Worm (Caenorhabditis elegans) whole organism, young adult: ENCODE results near the gene srv-15.
"Not testable (repeated sequence)": the region's sequence is repeated elsewhere in the genome, so short reads cannot be mapped to it uniquely, and the experiment has no call there.

Experiments used
- B0019.2 ChIP-seq: fragments of 200-800 bp; sonication (Bioruptor generic); conservative IDR thresholded peaks from 2 replicates; pipeline ENCODE4 v1.3.6; 2022; ENCODE audit warnings: missing genetic modification reagents, missing genetic modification characterization, missing compliant biosample characterization
- C06A6.2 ChIP-seq: fragments of 200-800 bp; sonication (Bioruptor generic); conservative IDR thresholded peaks from 2 replicates; pipeline ENCODE4 v1.3.6; 2022; ENCODE audit warnings: missing genetic modification characterization, missing compliant biosample characterization
- C17E4.6 ChIP-seq: fragments of 200-800 bp; sonication (Bioruptor generic); IDR thresholded peaks from 2 replicates; pipeline ENCODE4 v1.3.6; 2022; ENCODE audit warnings: missing genetic modification reagents, missing genetic modification characterization, missing compliant biosample characterization
- D2030.7 ChIP-seq: fragments of 200-800 bp; sonication (Bioruptor generic); IDR thresholded peaks from 2 replicates; pipeline ENCODE4 v1.3.6; 2022; ENCODE audit warnings: missing genetic modification reagents, missing genetic modification characterization, missing compliant biosample characterization
- F33H1.4 ChIP-seq: fragments of 200-800 bp; sonication (Bioruptor generic); IDR thresholded peaks from 2 replicates; pipeline ENCODE4 v1.3.6; 2022; ENCODE audit warnings: missing genetic modification reagents, missing genetic modification characterization, missing compliant biosample characterization
- F37B4.10 ChIP-seq: fragments of 200-800 bp; sonication (Bioruptor generic); IDR thresholded peaks from 2 replicates; pipeline ENCODE4 v1.3.6; 2022; ENCODE audit warnings: missing genetic modification characterization, missing compliant biosample characterization
- F39B2.1 ChIP-seq: fragments of 200-800 bp; sonication (Bioruptor generic); IDR thresholded peaks from 2 replicates; pipeline ENCODE4 v1.3.6; 2022; ENCODE audit warnings: missing genetic modification reagents, missing genetic modification characterization, missing compliant biosample characterization
- Y53F4B.3 ChIP-seq: fragments of 200-800 bp; sonication (Bioruptor generic); IDR thresholded peaks from 2 replicates; pipeline ENCODE4 v1.3.6; 2022; ENCODE audit warnings: missing genetic modification reagents, missing genetic modification characterization, missing compliant biosample characterization
- Y53G8AR.9 ChIP-seq: fragments of 200-800 bp; sonication (Bioruptor generic); conservative IDR thresholded peaks from 2 replicates; pipeline ENCODE4 v1.3.6; 2022; ENCODE audit warnings: missing genetic modification reagents, missing genetic modification characterization, missing compliant biosample characterization
- Y56A3A.18 ChIP-seq: fragments of 200-800 bp; sonication (Bioruptor generic); IDR thresholded peaks from 2 replicates; pipeline ENCODE4 v1.3.6; 2022; ENCODE audit warnings: missing genetic modification reagents, missing genetic modification characterization, missing compliant biosample characterization
- Y67H2A.10 ChIP-seq: fragments of 200-800 bp; sonication (Bioruptor generic); conservative IDR thresholded peaks from 2 replicates; pipeline ENCODE4 v1.3.6; 2022; ENCODE audit warnings: missing genetic modification reagents, missing genetic modification characterization, missing compliant biosample characterization
- Y79H2A.3 ChIP-seq: fragments of 200-800 bp; sonication (Bioruptor generic); conservative IDR thresholded peaks from 2 replicates; pipeline ENCODE4 v1.3.6; 2022; ENCODE audit warnings: missing genetic modification reagents, missing genetic modification characterization, missing compliant biosample characterization
- Y95B8A.8 ChIP-seq: fragments of 200-800 bp; sonication (Bioruptor generic); IDR thresholded peaks from 2 replicates; pipeline ENCODE4 v1.3.6; 2022; ENCODE audit warnings: missing genetic modification reagents, missing genetic modification characterization, missing compliant biosample characterization
- aptf-2 ChIP-seq: fragments of 200-800 bp; sonication (Bioruptor generic); conservative IDR thresholded peaks from 2 replicates; pipeline ENCODE4 v1.3.6; 2022; ENCODE audit warnings: missing genetic modification reagents, missing genetic modification characterization, missing compliant biosample characterization
- attf-3 ChIP-seq: fragments of 200-800 bp; sonication (Bioruptor generic); conservative IDR thresholded peaks from 2 replicates; pipeline ENCODE4 v1.3.6; 2022; ENCODE audit warnings: missing genetic modification reagents, missing genetic modification characterization, missing compliant biosample characterization
- attf-6 ChIP-seq: fragments of 200-800 bp; sonication (Bioruptor generic); IDR thresholded peaks from 2 replicates; pipeline ENCODE4 v1.3.6; 2022; ENCODE audit warnings: missing genetic modification reagents, missing genetic modification characterization, missing compliant biosample characterization
- bed-1 ChIP-seq: fragments of 200-800 bp; sonication (Bioruptor generic); IDR thresholded peaks from 2 replicates; pipeline ENCODE4 v1.3.6; 2022; ENCODE audit warnings: missing genetic modification reagents, missing genetic modification characterization, missing compliant biosample characterization
- cebp-1 ChIP-seq, 2 experiments: fragments of 200-800 bp in 1 of 2; sonication (Bioruptor generic) in 1 of 2; sonication (generic microtip) in 1 of 2; IDR thresholded peaks in 1 of 2; optimal IDR thresholded peaks in 1 of 2; 2 replicates each; pipeline versions ENCODE4 v1.3.6 to Lab custom; 2017 to 2022; ENCODE audit warnings: missing compliant biosample characterization in 2 of 2, missing genetic modification characterization in 2 of 2, mild to moderate bottlenecking in 1 of 2, missing genetic modification reagents in 1 of 2, moderate library complexity in 1 of 2
- cebp-2 ChIP-seq: fragments of 200-800 bp; sonication (Bioruptor generic); IDR thresholded peaks from 2 replicates; pipeline ENCODE4 v1.3.6; 2022; ENCODE audit warnings: missing genetic modification characterization, missing compliant biosample characterization
- ceh-100 ChIP-seq: fragments of 200-800 bp; sonication (Bioruptor generic); IDR thresholded peaks from 2 replicates; pipeline ENCODE4 v1.3.6; 2022; ENCODE audit warnings: missing genetic modification reagents, missing genetic modification characterization, missing compliant biosample characterization
- ceh-40 ChIP-seq: fragments of 200-800 bp; sonication (Bioruptor generic); IDR thresholded peaks from 2 replicates; pipeline ENCODE4 v1.3.6; 2022; ENCODE audit warnings: missing genetic modification characterization, missing compliant biosample characterization
- ceh-58 ChIP-seq: fragments of 200-800 bp; sonication (Bioruptor generic); IDR thresholded peaks from 2 replicates; pipeline ENCODE4 v1.3.6; 2022; ENCODE audit warnings: missing genetic modification characterization, missing compliant biosample characterization
- ceh-91 ChIP-seq: fragments of 200-800 bp; sonication (Bioruptor generic); IDR thresholded peaks from 2 replicates; pipeline ENCODE4 v1.3.6; 2022; ENCODE audit warnings: missing genetic modification reagents, missing genetic modification characterization, missing compliant biosample characterization
- dox-1 ChIP-seq: fragments of 200-800 bp; sonication (Bioruptor generic); IDR thresholded peaks from 2 replicates; pipeline ENCODE4 v1.3.6; 2022; ENCODE audit warnings: missing genetic modification reagents, missing genetic modification characterization, missing compliant biosample characterization
- egl-18 ChIP-seq: fragments of 200-800 bp; sonication (Bioruptor generic); IDR thresholded peaks from 2 replicates; pipeline ENCODE4 v1.3.6; 2022; ENCODE audit warnings: missing genetic modification reagents, missing genetic modification characterization, missing compliant biosample characterization
- egl-44 ChIP-seq: fragments of 200-800 bp; sonication (Bioruptor generic); IDR thresholded peaks from 2 replicates; pipeline ENCODE4 v1.3.6; 2022; ENCODE audit warnings: missing genetic modification reagents, missing genetic modification characterization, missing compliant biosample characterization
- egrh-3 ChIP-seq: fragments of 200-800 bp; sonication (Bioruptor generic); IDR thresholded peaks from 2 replicates; pipeline ENCODE4 v1.3.6; 2022; ENCODE audit warnings: missing genetic modification reagents, missing genetic modification characterization, missing compliant biosample characterization
- ekl-4 ChIP-seq: fragments of 200-800 bp; sonication (Bioruptor generic); IDR thresholded peaks from 2 replicates; pipeline ENCODE4 v1.3.6; 2022; ENCODE audit warnings: missing genetic modification reagents, missing genetic modification characterization, missing compliant biosample characterization
- hmg-20 ChIP-seq: fragments of 200-800 bp; sonication (Bioruptor generic); IDR thresholded peaks from 2 replicates; pipeline ENCODE4 v1.3.6; 2022; ENCODE audit warnings: missing genetic modification reagents, missing genetic modification characterization, missing compliant biosample characterization
- hsf-1 ChIP-seq: fragments of 200-800 bp; sonication (Bioruptor generic); IDR thresholded peaks from 2 replicates; pipeline ENCODE4 v1.3.6; 2022; ENCODE audit warnings: missing genetic modification reagents, missing genetic modification characterization, missing compliant biosample characterization
- let-526 ChIP-seq: fragments of 200-800 bp; sonication (Bioruptor generic); IDR thresholded peaks from 2 replicates; pipeline ENCODE4 v1.3.6; 2022; ENCODE audit warnings: missing genetic modification reagents, missing genetic modification characterization, missing compliant biosample characterization
- madf-3 ChIP-seq: fragments of 200-800 bp; sonication (Bioruptor generic); IDR thresholded peaks from 2 replicates; pipeline ENCODE4 v1.3.6; 2022; ENCODE audit warnings: missing genetic modification reagents, missing genetic modification characterization, missing compliant biosample characterization
- madf-6 ChIP-seq: fragments of 200-800 bp; sonication (Bioruptor generic); IDR thresholded peaks from 2 replicates; pipeline ENCODE4 v1.3.6; 2022; ENCODE audit warnings: missing genetic modification reagents, missing genetic modification characterization, missing compliant biosample characterization
- madf-8 ChIP-seq: fragments of 200-800 bp; sonication (Bioruptor generic); conservative IDR thresholded peaks from 2 replicates; pipeline ENCODE4 v1.3.6; 2022; ENCODE audit warnings: missing genetic modification reagents, missing genetic modification characterization, missing compliant biosample characterization
- nfya-2 ChIP-seq: fragments of 200-800 bp; sonication (Bioruptor generic); IDR thresholded peaks from 2 replicates; pipeline ENCODE4 v1.3.6; 2022; ENCODE audit warnings: missing genetic modification reagents, missing genetic modification characterization, missing compliant biosample characterization
- nfyb-1 ChIP-seq: fragments of 200-800 bp; sonication (Bioruptor generic); IDR thresholded peaks from 2 replicates; pipeline ENCODE4 v1.3.6; 2022; ENCODE audit warnings: missing genetic modification reagents, missing genetic modification characterization, missing compliant biosample characterization
- pbrm-1 ChIP-seq: fragments of 200-800 bp; sonication (Bioruptor generic); IDR thresholded peaks from 2 replicates; pipeline ENCODE4 v1.3.6; 2022; ENCODE audit warnings: missing genetic modification reagents, missing genetic modification characterization, missing compliant biosample characterization
- rcor-1 ChIP-seq: fragments of 200-800 bp; sonication (Bioruptor generic); IDR thresholded peaks from 2 replicates; pipeline ENCODE4 v1.3.6; 2022; ENCODE audit warnings: missing genetic modification reagents, missing genetic modification characterization, missing compliant biosample characterization
- ztf-25 ChIP-seq: fragments of 200-800 bp; sonication (Bioruptor generic); IDR thresholded peaks from 2 replicates; pipeline ENCODE4 v1.3.6; 2022; ENCODE audit warnings: missing genetic modification reagents, missing genetic modification characterization, missing compliant biosample characterization
- ztf-6 ChIP-seq: fragments of 200-800 bp; sonication (Bioruptor generic); IDR thresholded peaks from 2 replicates; pipeline ENCODE4 v1.3.6; 2022; ENCODE audit warnings: missing genetic modification reagents, missing genetic modification characterization, missing compliant biosample characterization

srv-15 gene

DNA sequence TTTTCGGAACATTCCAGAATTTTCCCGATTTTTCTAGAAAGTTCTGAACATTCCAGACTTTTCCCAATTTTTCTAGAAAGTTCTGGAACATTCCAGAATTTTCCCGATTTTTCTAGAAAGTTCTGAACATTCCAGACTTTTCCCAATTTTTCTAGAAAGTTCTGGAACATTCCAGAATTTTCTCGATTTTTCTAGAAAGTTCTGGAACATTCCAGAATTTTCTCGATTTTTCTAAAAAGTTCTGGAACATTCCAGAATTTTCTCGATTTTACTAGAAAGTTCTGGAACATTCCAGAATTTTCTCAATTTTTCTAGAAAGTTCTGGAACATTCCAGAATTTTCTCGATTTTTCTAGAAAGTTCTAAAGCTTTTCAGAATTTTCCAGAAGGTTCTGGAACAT is 10.5 kb upstream of the srv-15 start:
- TF ChIP-seq B0019.2 (peak; percentile 99), ceh-40 (GFP tag; lab: Robert Waterston, UW) (peak; percentile 98), hsf-1 (GFP tag; lab: Robert Waterston, UW) (peak; percentile 100), F33H1.4 (GFP tag; lab: Robert Waterston, UW) (peak; percentile 71), D2030.7 (GFP tag; lab: Robert Waterston, UW) (peak; percentile 100), madf-3 (GFP tag; lab: Robert Waterston, UW) (peak; percentile 96), Y95B8A.8 (peak; percentile 98), pbrm-1 (GFP tag; lab: Robert Waterston, UW) (peak; percentile 97), F37B4.10 (GFP tag; lab: Robert Waterston, UW) (0 out of 2 replicates have a peak, but pooled peaks have one; percentile 90), C17E4.6 (GFP tag; lab: Robert Waterston, UW) (peak; percentile 97), Y56A3A.18 (GFP tag; lab: Robert Waterston, UW) (peak; percentile 100), attf-3 (peak; percentile 81), F39B2.1 (peak; percentile 97), C06A6.2 (GFP tag; lab: Robert Waterston, UW) (peak; percentile 86; the same call in 1 of the 2 replicates), madf-6 (GFP tag; lab: Robert Waterston, UW) (peak; percentile 93), hmg-20 (GFP tag; lab: Robert Waterston, UW) (peak; percentile 83; the same call in 1 of the 2 replicates), ceh-58 (GFP tag; lab: Robert Waterston, UW) (peak; percentile 100; the same call in 1 of the 2 replicates), ztf-25 (GFP tag; lab: Robert Waterston, UW) (peak; percentile 97), madf-8 (GFP tag; lab: Robert Waterston, UW) (peak; percentile 85), nfyb-1 (GFP tag; lab: Robert Waterston, UW) (peak; percentile 96; the same call in 1 of the 2 replicates), ceh-91 (GFP tag; lab: Robert Waterston, UW) (peak; percentile 71), nfya-2 (GFP tag; lab: Robert Waterston, UW) (peak; percentile 95), rcor-1 (GFP tag; lab: Robert Waterston, UW) (peak; percentile 99), Y53G8AR.9 (peak; percentile 98), aptf-2 (0 out of 2 replicates have a peak, but pooled peaks have one; percentile 47), cebp-2 (peak; percentile 97; the same call in 1 of the 2 replicates), let-526 (GFP tag; lab: Robert Waterston, UW) (peak; percentile 98), cebp-1 (GFP tag; IDR thresholded peaks at IDR 0.05; lab: Robert Waterston, UW) (peak; percentile 92), bed-1 (GFP tag; lab: Robert Waterston, UW) (peak; percentile 97), Y67H2A.10 (GFP tag; lab: Robert Waterston, UW) (peak; percentile 99), egl-44 (GFP tag; lab: Robert Waterston, UW) (peak; percentile 95; the same call in 1 of the 2 replicates), ekl-4 (GFP tag; lab: Robert Waterston, UW) (peak; percentile 98), attf-6 (peak; percentile 99), Y53F4B.3 (GFP tag; lab: Robert Waterston, UW) (peak; percentile 98), egl-18 (GFP tag; lab: Robert Waterston, UW) (peak; percentile 98; the same call in 1 of the 2 replicates), Y79H2A.3 (GFP tag; lab: Robert Waterston, UW) (peak; percentile 100), egrh-3 (GFP tag; lab: Robert Waterston, UW) (peak; percentile 96), ceh-100 (GFP tag; lab: Robert Waterston, UW) (peak; percentile 93), ztf-6 (GFP tag; lab: Robert Waterston, UW) (peak; percentile 97), dox-1 (GFP tag; lab: Robert Waterston, UW) (peak; percentile 100; the same call in 1 of the 2 replicates)
- not testable (repeated sequence) for TF ChIP-seq cebp-1 (tag; optimal IDR thresholded peaks at IDR 0.05; lab: Kevin White, UChicago)
